Worm (Caenorhabditis elegans) whole organism, young adult: ENCODE results near the gene snr-5.

ENCODE experiments used
- B0261.1 ChIP-seq: sonication (generic microtip); optimal IDR thresholded peaks from 2 replicates; lab custom pipeline; 2016; ENCODE audit warnings: mild to moderate bottlenecking, missing genetic modification characterization, moderate library complexity, missing compliant biosample characterization
- D2030.7 ChIP-seq: fragments of 200-800 bp; sonication (Bioruptor generic); IDR thresholded peaks from 2 replicates; pipeline ENCODE4 v1.3.6; 2022; ENCODE audit warnings: missing genetic modification reagents, missing genetic modification characterization, missing compliant biosample characterization
- F22D6.2 ChIP-seq: sonication (generic microtip); optimal IDR thresholded peaks from 2 replicates; lab custom pipeline; 2016; ENCODE audit warnings: mild to moderate bottlenecking, missing genetic modification characterization, missing compliant biosample characterization
- F23B12.7 ChIP-seq: sonication (generic microtip); optimal IDR thresholded peaks from 2 replicates; lab custom pipeline; 2017; ENCODE audit warnings: missing genetic modification characterization, mild to moderate bottlenecking, missing compliant biosample characterization, antibody characterized with exemption, moderate library complexity; ENCODE audit not compliant: insufficient read depth
- F33H1.4 ChIP-seq: fragments of 200-800 bp; sonication (Bioruptor generic); IDR thresholded peaks from 2 replicates; pipeline ENCODE4 v1.3.6; 2022; ENCODE audit warnings: missing genetic modification reagents, missing genetic modification characterization, missing compliant biosample characterization
- F37B4.10 ChIP-seq: fragments of 200-800 bp; sonication (Bioruptor generic); IDR thresholded peaks from 2 replicates; pipeline ENCODE4 v1.3.6; 2022; ENCODE audit warnings: missing genetic modification characterization, missing compliant biosample characterization
- F49E8.2 ChIP-seq: sonication (generic microtip); optimal IDR thresholded peaks from 3 replicates; lab custom pipeline; 2017; ENCODE audit warnings: missing genetic modification characterization, mild to moderate bottlenecking, missing compliant biosample characterization, antibody characterized with exemption, moderate library complexity; ENCODE audit not compliant: insufficient read depth
- T26A5.8 ChIP-seq: sonication (generic microtip); optimal IDR thresholded peaks from 2 replicates; lab custom pipeline; 2016; ENCODE audit warnings: missing genetic modification characterization, missing compliant biosample characterization
- Y67H2A.10 ChIP-seq: fragments of 200-800 bp; sonication (Bioruptor generic); conservative IDR thresholded peaks from 2 replicates; pipeline ENCODE4 v1.3.6; 2022; ENCODE audit warnings: missing genetic modification reagents, missing genetic modification characterization, missing compliant biosample characterization
- Y95B8A.8 ChIP-seq: fragments of 200-800 bp; sonication (Bioruptor generic); IDR thresholded peaks from 2 replicates; pipeline ENCODE4 v1.3.6; 2022; ENCODE audit warnings: missing genetic modification reagents, missing genetic modification characterization, missing compliant biosample characterization
- aptf-2 ChIP-seq: fragments of 200-800 bp; sonication (Bioruptor generic); conservative IDR thresholded peaks from 2 replicates; pipeline ENCODE4 v1.3.6; 2022; ENCODE audit warnings: missing genetic modification reagents, missing genetic modification characterization, missing compliant biosample characterization
- aptf-3 ChIP-seq: fragments of 200-800 bp; sonication (Bioruptor generic); IDR thresholded peaks from 2 replicates; pipeline ENCODE4 v1.3.6; 2022; ENCODE audit warnings: missing genetic modification characterization, missing compliant biosample characterization
- athp-1 ChIP-seq: sonication (generic microtip); optimal IDR thresholded peaks from 2 replicates; lab custom pipeline; 2017; ENCODE audit warnings: mild to moderate bottlenecking, missing genetic modification characterization, missing compliant biosample characterization
- attf-3 ChIP-seq: fragments of 200-800 bp; sonication (Bioruptor generic); conservative IDR thresholded peaks from 2 replicates; pipeline ENCODE4 v1.3.6; 2022; ENCODE audit warnings: missing genetic modification reagents, missing genetic modification characterization, missing compliant biosample characterization
- bed-1 ChIP-seq: fragments of 200-800 bp; sonication (Bioruptor generic); IDR thresholded peaks from 2 replicates; pipeline ENCODE4 v1.3.6; 2022; ENCODE audit warnings: missing genetic modification reagents, missing genetic modification characterization, missing compliant biosample characterization
- ccch-3 ChIP-seq: fragments of 200-800 bp; sonication (Bioruptor generic); optimal IDR thresholded peaks from 2 replicates; lab custom pipeline; 2018; ENCODE audit warnings: mild to moderate bottlenecking, missing genetic modification characterization, missing compliant biosample characterization
- ceh-100 ChIP-seq: fragments of 200-800 bp; sonication (Bioruptor generic); IDR thresholded peaks from 2 replicates; pipeline ENCODE4 v1.3.6; 2022; ENCODE audit warnings: missing genetic modification reagents, missing genetic modification characterization, missing compliant biosample characterization
- ceh-27 ChIP-seq: fragments of 200-800 bp; sonication (Bioruptor generic); optimal IDR thresholded peaks from 2 replicates; lab custom pipeline; 2018; ENCODE audit warnings: mild to moderate bottlenecking, missing genetic modification characterization, moderate library complexity, missing compliant biosample characterization
- ceh-79 ChIP-seq: sonication (generic microtip); optimal IDR thresholded peaks from 2 replicates; lab custom pipeline; 2017; ENCODE audit warnings: mild to moderate bottlenecking, missing genetic modification characterization, missing compliant biosample characterization
- efl-1 ChIP-seq: fragments of 150-350 bp; optimal IDR thresholded peaks from 2 replicates; lab custom pipeline; 2014; ENCODE audit warnings: missing biosample characterization, missing genetic modification reagents, missing genetic modification characterization
- egl-18 ChIP-seq: fragments of 200-800 bp; sonication (Bioruptor generic); IDR thresholded peaks from 2 replicates; pipeline ENCODE4 v1.3.6; 2022; ENCODE audit warnings: missing genetic modification reagents, missing genetic modification characterization, missing compliant biosample characterization
- egl-44 ChIP-seq: fragments of 200-800 bp; sonication (Bioruptor generic); IDR thresholded peaks from 2 replicates; pipeline ENCODE4 v1.3.6; 2022; ENCODE audit warnings: missing genetic modification reagents, missing genetic modification characterization, missing compliant biosample characterization
- ekl-4 ChIP-seq: fragments of 200-800 bp; sonication (Bioruptor generic); IDR thresholded peaks from 2 replicates; pipeline ENCODE4 v1.3.6; 2022; ENCODE audit warnings: missing genetic modification reagents, missing genetic modification characterization, missing compliant biosample characterization
- ets-4 ChIP-seq: fragments of 200-800 bp; sonication (Bioruptor generic); optimal IDR thresholded peaks from 2 replicates; lab custom pipeline; 2018; ENCODE audit warnings: mild to moderate bottlenecking, missing genetic modification characterization, missing compliant biosample characterization
- fkh-3 ChIP-seq: sonication (generic microtip); optimal IDR thresholded peaks from 2 replicates; lab custom pipeline; 2016; ENCODE audit warnings: mild to moderate bottlenecking, missing genetic modification characterization, missing compliant biosample characterization
- hmg-1.2 ChIP-seq: fragments of 200-800 bp; sonication (Bioruptor generic); IDR thresholded peaks from 2 replicates; pipeline ENCODE4 v1.3.6; 2022; ENCODE audit warnings: missing genetic modification reagents, missing genetic modification characterization, missing compliant biosample characterization
- let-526 ChIP-seq: fragments of 200-800 bp; sonication (Bioruptor generic); IDR thresholded peaks from 2 replicates; pipeline ENCODE4 v1.3.6; 2022; ENCODE audit warnings: missing genetic modification reagents, missing genetic modification characterization, missing compliant biosample characterization
- lin-40 ChIP-seq: sonication (generic microtip); optimal IDR thresholded peaks from 2 replicates; lab custom pipeline; 2016; ENCODE audit warnings: missing genetic modification characterization, mild to moderate bottlenecking, missing compliant biosample characterization, missing genotype, missing genetic modification reagents
- lir-1 ChIP-seq: fragments of 200-800 bp; sonication (Bioruptor generic); conservative IDR thresholded peaks from 2 replicates; pipeline ENCODE4 v1.3.6; 2022; ENCODE audit warnings: missing genetic modification reagents, missing genetic modification characterization, missing compliant biosample characterization
- madf-10 ChIP-seq: sonication (generic microtip); optimal IDR thresholded peaks from 2 replicates; lab custom pipeline; 2016; ENCODE audit warnings: mild to moderate bottlenecking, missing genetic modification characterization, missing compliant biosample characterization
- madf-8 ChIP-seq: fragments of 200-800 bp; sonication (Bioruptor generic); conservative IDR thresholded peaks from 2 replicates; pipeline ENCODE4 v1.3.6; 2022; ENCODE audit warnings: missing genetic modification reagents, missing genetic modification characterization, missing compliant biosample characterization
- mel-28 ChIP-seq: sonication (generic microtip); optimal IDR thresholded peaks from 2 replicates; lab custom pipeline; 2016; ENCODE audit warnings: borderline replicate concordance, mild to moderate bottlenecking, missing genetic modification characterization, missing compliant biosample characterization
- mes-4 ChIP-seq: sonication (generic microtip); optimal IDR thresholded peaks from 2 replicates; lab custom pipeline; 2016; ENCODE audit warnings: missing genotype, missing genetic modification characterization, missing compliant biosample characterization
- nfya-1 ChIP-seq: sonication (generic microtip); optimal IDR thresholded peaks from 2 replicates; lab custom pipeline; 2017; ENCODE audit warnings: antibody characterized with exemption, missing compliant biosample characterization, missing genetic modification characterization, borderline replicate concordance; ENCODE audit not compliant: insufficient read depth
- nhr-120 ChIP-seq: fragments of 200-800 bp; sonication (Bioruptor generic); IDR thresholded peaks from 2 replicates; pipeline ENCODE4 v1.3.6; 2022; ENCODE audit warnings: missing genetic modification characterization, missing compliant biosample characterization
- nhr-179 ChIP-seq: sonication (generic microtip); optimal IDR thresholded peaks from 2 replicates; lab custom pipeline; 2016; ENCODE audit warnings: mild to moderate bottlenecking, missing genetic modification characterization, missing compliant biosample characterization
- nhr-27 ChIP-seq: fragments of 200-800 bp; sonication (Bioruptor generic); optimal IDR thresholded peaks from 2 replicates; lab custom pipeline; 2018; ENCODE audit warnings: mild to moderate bottlenecking, missing genetic modification characterization, moderate library complexity, missing compliant biosample characterization
- pha-4 ChIP-seq: fragments of 150-350 bp; sonication (generic microtip); optimal IDR thresholded peaks from 2 replicates; lab custom pipeline; 2014; ENCODE audit warnings: missing biosample characterization, missing genetic modification reagents, missing genetic modification characterization
- rcor-1 ChIP-seq: fragments of 200-800 bp; sonication (Bioruptor generic); IDR thresholded peaks from 2 replicates; pipeline ENCODE4 v1.3.6; 2022; ENCODE audit warnings: missing genetic modification reagents, missing genetic modification characterization, missing compliant biosample characterization
- rpc-1 ChIP-seq, 2 experiments: fragments of 150-350 bp in 1 of 2; sonication (generic microtip) in 1 of 2; optimal IDR thresholded peaks; 2 replicates each; lab custom pipeline; 2014 to 2018; ENCODE audit warnings: missing biosample characterization in 1 of 2, missing genetic modification characterization in 1 of 2, missing genetic modification reagents in 1 of 2, missing genotype in 1 of 2
- sdz-38 ChIP-seq: sonication (generic microtip); optimal IDR thresholded peaks from 2 replicates; lab custom pipeline; 2016; ENCODE audit warnings: missing genotype, missing genetic modification characterization, missing compliant biosample characterization
- snpc-3.4 ChIP-seq: sonication (generic microtip); optimal IDR thresholded peaks from 2 replicates; lab custom pipeline; 2017; ENCODE audit warnings: missing genetic modification characterization, mild to moderate bottlenecking, missing compliant biosample characterization, antibody characterized with exemption, moderate library complexity, missing genotype, missing genetic modification reagents
- snpc-4 ChIP-seq, 5 experiments: fragments of 150-350 bp in 1 of 5; sonication (generic microtip) in 4 of 5; optimal IDR thresholded peaks; 2 replicates each; lab custom pipeline; 2014 to 2018; ENCODE audit warnings: missing genetic modification characterization in 5 of 5, missing biosample characterization in 3 of 5, antibody characterized with exemption in 2 of 5, mild to moderate bottlenecking in 2 of 5, missing compliant biosample characterization in 2 of 5, missing genotype in 2 of 5, moderate library complexity in 2 of 5, missing genetic modification reagents in 1 of 5
- tbp1 ChIP-seq: fragments of 200-800 bp; sonication (Bioruptor generic); optimal IDR thresholded peaks from 2 replicates; lab custom pipeline; 2018; ENCODE audit warnings: mild to moderate bottlenecking, missing genetic modification characterization, missing compliant biosample characterization
- tlf-1 ChIP-seq: fragments of 200-800 bp; sonication (Bioruptor generic); optimal IDR thresholded peaks from 2 replicates; lab custom pipeline; 2018; ENCODE audit warnings: mild to moderate bottlenecking, missing genetic modification characterization, missing compliant biosample characterization
- ztf-3 ChIP-seq: fragments of 200-800 bp; sonication (Bioruptor generic); optimal IDR thresholded peaks from 2 replicates; lab custom pipeline; 2018; ENCODE audit warnings: mild to moderate bottlenecking, missing genetic modification characterization, missing compliant biosample characterization
- ztf-6 ChIP-seq: fragments of 200-800 bp; sonication (Bioruptor generic); IDR thresholded peaks from 2 replicates; pipeline ENCODE4 v1.3.6; 2022; ENCODE audit warnings: missing genetic modification reagents, missing genetic modification characterization, missing compliant biosample characterization

The snr-5 gene

ce11 chrIII:7855468-7855867, 6.4 kb upstream of the snr-5 start (continued):
- TF ChIP-seq ceh-27 (GFP tag; lab: Kevin White, UChicago) (no peak), Y95B8A.8 (GFP tag; lab: Robert Waterston, UW) (peak; percentile 69; the same call in 1 of the 2 replicates), F37B4.10 (no peak), F33H1.4 (GFP tag; lab: Robert Waterston, UW) (0 out of 2 replicates have a peak, but pooled peaks have one; percentile 24), ceh-79 (tag; lab: Kevin White, UChicago) (no peak), aptf-3 (GFP tag; lab: Robert Waterston, UW) (no peak), nhr-27 (tag; lab: Kevin White, UChicago) (no peak), T26A5.8 (tag; lab: Kevin White, UChicago) (no peak), rcor-1 (GFP tag; lab: Robert Waterston, UW) (peak; percentile 61), tlf-1 (GFP tag; lab: Kevin White, UChicago) (peak; percentile 64), lin-40 (no peak), ets-4 (GFP tag; lab: Kevin White, UChicago) (no peak), rpc-1 (optimal IDR thresholded peaks at IDR 0.05; lab: Kevin White, UChicago) (no peak), rpc-1 (tag; optimal IDR thresholded peaks at IDR 0.05; lab: Kevin White, UChicago) (no peak), nhr-120 (GFP tag; lab: Robert Waterston, UW) (no peak), egl-44 (GFP tag; lab: Robert Waterston, UW) (no peak), sdz-38 (tag; lab: Kevin White, UChicago) (no peak), nfya-1 (tag; lab: Kevin White, UChicago) (no peak), fkh-3 (no peak), ztf-3 (GFP tag; lab: Kevin White, UChicago) (no peak), F23B12.7 (tag; lab: Kevin White, UChicago) (no peak), F22D6.2 (tag; lab: Kevin White, UChicago) (no peak), hmg-1.2 (GFP tag; lab: Robert Waterston, UW) (peak; percentile 20; the same call in 1 of the 2 replicates), Y67H2A.10 (GFP tag; lab: Robert Waterston, UW) (no peak), snpc-4 (GFP tag; optimal IDR thresholded peaks at IDR 0.05; lab: Kevin White, UChicago) (peak; percentile 20), snpc-4 (tag; optimal IDR thresholded peaks at IDR 0.05; lab: Kevin White, UChicago) (peak in 1 of 4 experiments; percentile 53), mes-4 (tag; lab: Kevin White, UChicago) (no peak), B0261.1 (no peak), ztf-6 (GFP tag; lab: Robert Waterston, UW) (no peak), madf-8 (peak; percentile 11; the same call in 1 of the 2 replicates), nhr-179 (no peak), ceh-100 (GFP tag; lab: Robert Waterston, UW) (peak; percentile 57), aptf-2 (GFP tag; lab: Robert Waterston, UW) (no peak), lir-1 (GFP tag; lab: Robert Waterston, UW) (no peak), snpc-3.4 (peak; percentile 79), madf-10 (no peak), attf-3 (GFP tag; lab: Robert Waterston, UW) (no peak)

ce11 chrIII:7857142-7857541, 4.7 kb upstream of the snr-5 start, which contains the start of gene tag-307:
tag-307 (minus strand) TSS chrIII:7857242.
- TF ChIP-seq athp-1 (tag; lab: Kevin White, UChicago) (no peak), F22D6.2 (tag; lab: Kevin White, UChicago) (no peak), pha-4 (tag; lab: Kevin White, UChicago) (no peak), D2030.7 (GFP tag; lab: Robert Waterston, UW) (no peak), nhr-27 (tag; lab: Kevin White, UChicago) (no peak), mel-28 (no peak), Y67H2A.10 (GFP tag; lab: Robert Waterston, UW) (no peak), ekl-4 (no peak), tbp1 (no peak), let-526 (no peak), efl-1 (no peak), aptf-3 (GFP tag; lab: Robert Waterston, UW) (no peak), F49E8.2 (tag; lab: Kevin White, UChicago) (no peak), madf-8 (no peak), ccch-3 (GFP tag; lab: Kevin White, UChicago) (no peak), bed-1 (no peak), egl-18 (no peak)
